Worm (Caenorhabditis elegans) whole organism, late embryonic: Measurements from ENCODE around the gene fem-1.

Source experiments
- F13H6.1 ChIP-seq: sonication (generic microtip); optimal IDR thresholded peaks from 2 replicates; lab custom pipeline; 2016; ENCODE audit warnings: missing genetic modification characterization, missing compliant biosample characterization
- T23F11.4 ChIP-seq: fragments of 200-800 bp; sonication (Bioruptor generic); optimal IDR thresholded peaks from 2 replicates; lab custom pipeline; 2018; ENCODE audit warnings: mild to moderate bottlenecking, missing genetic modification characterization, missing compliant biosample characterization
- fax-1 ChIP-seq: sonication (generic microtip); optimal IDR thresholded peaks from 2 replicates; lab custom pipeline; 2016; ENCODE audit warnings: missing genotype, missing genetic modification characterization, missing compliant biosample characterization
- fkh-10 ChIP-seq: fragments of 150-350 bp; optimal IDR thresholded peaks from 2 replicates; lab custom pipeline; 2014; ENCODE audit warnings: missing biosample characterization, missing genetic modification reagents, missing genetic modification characterization
- npax-4 ChIP-seq: sonication (generic microtip); optimal IDR thresholded peaks from 2 replicates; lab custom pipeline; 2016; ENCODE audit warnings: missing genetic modification characterization, missing compliant biosample characterization
- pqm-1 ChIP-seq: sonication (generic microtip); optimal IDR thresholded peaks from 2 replicates; lab custom pipeline; 2016; ENCODE audit warnings: missing genetic modification characterization, missing compliant biosample characterization
- tbx-2 ChIP-seq: sonication (generic microtip); optimal IDR thresholded peaks from 2 replicates; lab custom pipeline; 2016; ENCODE audit warnings: missing genetic modification characterization, missing compliant biosample characterization
- unc-55 ChIP-seq: sonication (generic microtip); optimal IDR thresholded peaks from 2 replicates; lab custom pipeline; 2017; ENCODE audit warnings: missing biosample characterization, missing genetic modification reagents, missing genetic modification characterization

ce11 chrIV:5502610-5503009 lies 35.2 kb downstream of the fem-1 start:
- TF ChIP-seq pqm-1 (no peak), tbx-2 (tag; lab: Kevin White, UChicago) (no peak), unc-55 (no peak), fax-1 (tag; lab: Kevin White, UChicago) (no peak), T23F11.4 (no peak), fkh-10 (GFP tag; lab: Kevin White, UChicago) (no peak), F13H6.1 (tag; lab: Kevin White, UChicago) (no peak), npax-4 (tag; lab: Kevin White, UChicago) (no peak)
